Fruit fly (Drosophila melanogaster) whole organism, adult: ENCODE measurements around the gene CG42521.

Source experiments
- CG11617 ChIP-seq: fragments of 200-800 bp; sonication (Bioruptor generic); optimal IDR thresholded peaks from 2 replicates; lab custom pipeline; 2017; ENCODE audit warnings: mild to moderate bottlenecking, missing biosample characterization, missing genetic modification reagents, missing genetic modification characterization
- CG5204 ChIP-seq: fragments of 200-800 bp; sonication (Bioruptor generic); optimal IDR thresholded peaks from 2 replicates; lab custom pipeline; 2016; ENCODE audit warnings: missing biosample characterization, missing genetic modification characterization
- Crg-1 ChIP-seq: fragments of 200-800 bp; sonication (Bioruptor generic); optimal IDR thresholded peaks from 2 replicates; lab custom pipeline; 2016; ENCODE audit warnings: missing biosample characterization, missing genetic modification characterization
- tj ChIP-seq: fragments of 200-800 bp; sonication (Bioruptor generic); optimal IDR thresholded peaks from 3 replicates; lab custom pipeline; 2017; ENCODE audit warnings: missing biosample characterization, mild to moderate bottlenecking, missing genetic modification characterization, moderate library complexity

- TF ChIP-seq tj (GFP tag; lab: Kevin White, UChicago), result no peak
- TF ChIP-seq CG11617 (GFP tag; lab: Kevin White, UChicago), result no peak
- TF ChIP-seq CG5204 (GFP tag; lab: Kevin White, UChicago), result no peak
- no peak for TF ChIP-seq Crg-1 (GFP tag; lab: Kevin White, UChicago)
These were observed 18.2 kb upstream of the CG42521 start, which contains the start of gene CG14154 for dm6 chr3L:10641589-10641988.
